Fruit fly (Drosophila melanogaster) whole organism: Measurements from ENCODE around the gene CG4408.

ENCODE experiments used
- Dll ChIP-seq: fragments of >200 bp; optimal IDR thresholded peaks from 2 replicates; lab custom pipeline; 2017
- pan ChIP-seq: fragments of >200 bp; optimal IDR thresholded peaks from 2 replicates; lab custom pipeline; 2017
- psq ChIP-seq: fragments of >200 bp; optimal IDR thresholded peaks from 2 replicates; lab custom pipeline; 2017

DNA sequence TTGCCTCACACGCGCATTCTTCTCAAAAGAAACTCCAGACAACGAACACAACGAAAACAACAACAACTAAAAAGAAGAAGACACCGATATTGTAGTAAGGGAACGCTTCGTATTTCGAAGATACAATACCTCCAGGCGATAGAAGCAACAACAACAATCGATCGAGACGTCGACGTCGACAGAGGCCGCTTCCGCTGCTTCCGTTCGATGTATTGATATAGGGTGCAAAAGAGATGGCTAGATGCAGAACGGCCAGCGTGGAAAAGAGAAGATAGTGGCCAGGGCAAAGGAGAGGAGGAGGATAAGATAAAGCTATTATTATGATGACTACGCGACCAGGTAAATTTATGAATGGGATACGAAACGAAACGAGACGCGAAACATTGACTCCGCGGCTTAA is 48.2 kb downstream of the CG4408 start:
- no peak for TF ChIP-seq Dll (lab: Kevin White, UChicago)
- TF ChIP-seq psq (lab: Kevin White, UChicago): no peak
- no peak for TF ChIP-seq pan (lab: Kevin White, UChicago)
